Worm (Caenorhabditis elegans): ENCODE data around the gene lad-2.

lad-2 gene

ce11 chrIV:3014610-3015009 is 36.3 kb upstream of the lad-2 start:
- TF ChIP-seq odd-2 (tag; optimal IDR thresholded peaks at IDR 0.05) (no peak), zip-5 (tag; optimal IDR thresholded peaks at IDR 0.05) (no peak), sdc-2 (tag; optimal IDR thresholded peaks at IDR 0.05) (no peak), pros-1 (tag; optimal IDR thresholded peaks at IDR 0.05) (no peak), pat-9 (tag; optimal IDR thresholded peaks at IDR 0.05) (no peak), rnt-1 (tag; optimal IDR thresholded peaks at IDR 0.05) (peak; percentile 44), ceh-48 (tag; optimal IDR thresholded peaks at IDR 0.05) (no peak), tbx-2 (tag; optimal IDR thresholded peaks at IDR 0.05) (peak; percentile 13), gmeb-2 (tag; optimal IDR thresholded peaks at IDR 0.05) (no peak), unc-55 (GFP tag; optimal IDR thresholded peaks at IDR 0.05) (peak; percentile 95), F13H6.1 (tag; optimal IDR thresholded peaks at IDR 0.05) (no peak), eyg-1 (tag; optimal IDR thresholded peaks at IDR 0.05) (no peak), fkh-10 (GFP tag; optimal IDR thresholded peaks at IDR 0.05) (no peak), fkh-6 (tag; optimal IDR thresholded peaks at IDR 0.05) (no peak), syd-9 (tag; optimal IDR thresholded peaks at IDR 0.05) (no peak), ceh-45 (GFP tag; IDR thresholded peaks at IDR 0.05) (no peak), K02D7.2 (tag; optimal IDR thresholded peaks at IDR 0.05) (no peak)

- TF ChIP-seq ceh-2 (tag; optimal IDR thresholded peaks at IDR 0.05) (no peak), nfya-1 (tag; optimal IDR thresholded peaks at IDR 0.05) (peak; percentile 81)
Measured at ce11 chrIV:3012374-3013142, 34.3 kb upstream of the lad-2 start, which contains the start of the genes Y54G2A.28 and vrp-1. Gene Y54G2A.28 (minus strand): TSS chrIV:3012421. Gene vrp-1 (plus strand): TSS chrIV:3012587.

- TF ChIP-seq tbx-2 (tag; optimal IDR thresholded peaks at IDR 0.05) (no peak), pha-2 (tag; optimal IDR thresholded peaks at IDR 0.05) (no peak), lim-6 (tag; optimal IDR thresholded peaks at IDR 0.05) (no peak), elt-4 (tag; optimal IDR thresholded peaks at IDR 0.05) (no peak)
Measured at ce11 chrIV:3011647-3012046, 33.4 kb upstream of the lad-2 start.

ce11 chrIV:3008828-3009227 is 30.5 kb upstream of the lad-2 start, which contains the start of gene Y54G2A.73:
Gene Y54G2A.73 (minus strand): TSS chrIV:3008892.
- TF ChIP-seq ahr-1 (tag; optimal IDR thresholded peaks at IDR 0.05) (no peak), ceh-48 (tag; optimal IDR thresholded peaks at IDR 0.05) (no peak), fkh-10 (GFP tag; optimal IDR thresholded peaks at IDR 0.05) (no peak), tbx-2 (tag; optimal IDR thresholded peaks at IDR 0.05) (no peak), pqm-1 (tag; optimal IDR thresholded peaks at IDR 0.05) (no peak), pat-9 (tag; optimal IDR thresholded peaks at IDR 0.05) (no peak), Y22D7AL.16 (tag; optimal IDR thresholded peaks at IDR 0.05) (no peak), ceh-2 (tag; optimal IDR thresholded peaks at IDR 0.05) (no peak), hlh-6 (tag; optimal IDR thresholded peaks at IDR 0.05) (no peak)

- TF ChIP-seq pat-9 (tag; optimal IDR thresholded peaks at IDR 0.05): no peak
- TF ChIP-seq ceh-9 (tag; optimal IDR thresholded peaks at IDR 0.05): no peak
- no peak for TF ChIP-seq C08G9.2 (tag; optimal IDR thresholded peaks at IDR 0.05)
- TF ChIP-seq K02D7.2 (tag; optimal IDR thresholded peaks at IDR 0.05): no peak
- TF ChIP-seq sox-2 (GFP tag; IDR thresholded peaks at IDR 0.05): no peak
- TF ChIP-seq ahr-1 (tag; optimal IDR thresholded peaks at IDR 0.05): no peak
- no peak for TF ChIP-seq Y22D7AL.16 (tag; optimal IDR thresholded peaks at IDR 0.05)
- TF ChIP-seq mec-3 (tag; optimal IDR thresholded peaks at IDR 0.05; ENCODE audit: borderline replicate concordance): no peak
- no peak for TF ChIP-seq fkh-10 (GFP tag; optimal IDR thresholded peaks at IDR 0.05)
- TF ChIP-seq pros-1 (tag; optimal IDR thresholded peaks at IDR 0.05): no peak
Measured at ce11 chrIV:3002807-3003206, 24.5 kb upstream of the lad-2 start.

ce11 chrIV:3001500-3001899 is 23.2 kb upstream of the lad-2 start:
- no peak for TF ChIP-seq Y22D7AL.16 (tag; optimal IDR thresholded peaks at IDR 0.05)
- no peak for TF ChIP-seq pha-2 (tag; optimal IDR thresholded peaks at IDR 0.05)
- TF ChIP-seq pax-1 (tag; optimal IDR thresholded peaks at IDR 0.05): no peak
